Worm (Caenorhabditis elegans) whole organism, late embryonic: ENCODE results near the gene ZC317.6.

ENCODE experiments used
- ama-1 ChIP-seq: fragments of 150-350 bp; optimal IDR thresholded peaks from 2 replicates; lab custom pipeline; 2014
- ceh-48 ChIP-seq: sonication (generic microtip); optimal IDR thresholded peaks from 2 replicates; lab custom pipeline; 2016; ENCODE audit warnings: missing genetic modification characterization, inconsistent platforms, missing compliant biosample characterization
- hlh-8 ChIP-seq: sonication (generic microtip); optimal IDR thresholded peaks from 2 replicates; lab custom pipeline; 2016; ENCODE audit warnings: missing genotype, missing genetic modification characterization, missing compliant biosample characterization
- nfya-1 ChIP-seq: sonication (generic microtip); optimal IDR thresholded peaks from 2 replicates; lab custom pipeline; 2017; ENCODE audit warnings: missing genetic modification characterization, mild to moderate bottlenecking, missing compliant biosample characterization, antibody characterized with exemption, moderate library complexity
- nhr-11 ChIP-seq: fragments of 150-350 bp; optimal IDR thresholded peaks from 2 replicates; lab custom pipeline; 2014; ENCODE audit warnings: missing biosample characterization, missing genetic modification characterization
- pat-9 ChIP-seq: fragments of 200-800 bp; sonication (Bioruptor generic); optimal IDR thresholded peaks from 2 replicates; lab custom pipeline; 2018; ENCODE audit warnings: mild to moderate bottlenecking, missing genetic modification characterization, moderate library complexity, missing compliant biosample characterization
- sox-4 ChIP-seq: sonication (generic microtip); optimal IDR thresholded peaks from 2 replicates; lab custom pipeline; 2017; ENCODE audit warnings: mild to moderate bottlenecking, missing genetic modification characterization, inconsistent platforms, missing compliant biosample characterization
- unc-55 ChIP-seq: sonication (generic microtip); optimal IDR thresholded peaks from 2 replicates; lab custom pipeline; 2017; ENCODE audit warnings: missing biosample characterization, missing genetic modification reagents, missing genetic modification characterization
- unc-86 ChIP-seq: sonication (generic microtip); optimal IDR thresholded peaks from 2 replicates; lab custom pipeline; 2016; ENCODE audit warnings: missing genetic modification characterization, missing compliant biosample characterization

DNA sequence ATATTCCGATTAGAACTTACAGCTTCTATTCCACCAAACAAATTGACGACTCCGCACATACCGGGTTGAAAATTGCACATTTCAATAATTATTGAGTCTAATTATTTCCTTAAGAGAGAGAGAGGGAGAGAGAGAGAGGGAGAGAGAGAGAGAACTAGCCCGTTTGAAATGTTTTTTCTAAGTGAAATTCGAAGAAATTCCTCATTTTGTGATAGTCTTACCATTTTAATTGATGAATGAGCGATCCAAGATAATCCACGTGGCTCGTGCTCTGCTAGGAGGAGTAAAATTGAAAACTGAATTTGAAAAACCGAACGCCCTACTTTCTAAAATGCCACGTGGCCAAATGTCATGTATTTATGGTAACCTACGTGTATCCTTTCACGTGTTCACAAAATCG lies 35.9 kb downstream of the ZC317.6 start, which contains the start of gene F08F3.8:
- TF ChIP-seq nhr-11 (tag; lab: Kevin White, UChicago) (no peak), ceh-48 (tag; lab: Kevin White, UChicago) (no peak), unc-55 (GFP tag; lab: Kevin White, UChicago) (no peak), ama-1 (no peak), unc-86 (tag; lab: Kevin White, UChicago) (no peak), nfya-1 (tag; lab: Kevin White, UChicago) (no peak), hlh-8 (tag; lab: Kevin White, UChicago) (no peak), sox-4 (no peak), pat-9 (tag; lab: Kevin White, UChicago) (no peak)
